Worm (Caenorhabditis elegans) whole organism, L1 larva: ENCODE data around the gene efk-1.

Experiments used
- C04F5.9 ChIP-seq: sonication (generic microtip); optimal IDR thresholded peaks from 2 replicates; lab custom pipeline; 2016; ENCODE audit warnings: missing genetic modification characterization, missing compliant biosample characterization
- C16A3.4 ChIP-seq: fragments of 150-350 bp; optimal IDR thresholded peaks from 2 replicates; lab custom pipeline; 2014; ENCODE audit warnings: missing biosample characterization, missing genetic modification characterization
- C34B4.2 ChIP-seq: sonication (generic microtip); optimal IDR thresholded peaks from 2 replicates; lab custom pipeline; 2017; ENCODE audit warnings: mild to moderate bottlenecking, missing genetic modification characterization, missing compliant biosample characterization
- F16B12.6 ChIP-seq: fragments of 150-350 bp; optimal IDR thresholded peaks from 2 replicates; lab custom pipeline; 2014; ENCODE audit warnings: missing biosample characterization, missing genetic modification characterization
- aha-1 ChIP-seq: fragments of 150-350 bp; optimal IDR thresholded peaks from 2 replicates; lab custom pipeline; 2014; ENCODE audit warnings: missing biosample characterization, missing genetic modification characterization
- blmp-1 ChIP-seq: fragments of 150-350 bp; optimal IDR thresholded peaks from 2 replicates; lab custom pipeline; 2014; ENCODE audit warnings: missing biosample characterization, missing genetic modification characterization
- ceh-82 ChIP-seq, 3 experiments: fragments of 150-350 bp in 1 of 3; sonication (generic microtip) in 2 of 3; optimal IDR thresholded peaks; 2 replicates each; lab custom pipeline; 2014 to 2017; ENCODE audit warnings: missing biosample characterization in 3 of 3, missing genetic modification characterization in 3 of 3
- ces-1 ChIP-seq: fragments of 150-350 bp; optimal IDR thresholded peaks from 2 replicates; lab custom pipeline; 2014; ENCODE audit warnings: missing biosample characterization, missing genetic modification reagents, missing genetic modification characterization
- dpl-1 ChIP-seq, 3 experiments: fragments of 150-350 bp in 2 of 3; sonication (generic microtip) in 1 of 3; optimal IDR thresholded peaks; 2 replicates each; lab custom pipeline; 2014 to 2017; ENCODE audit warnings: missing biosample characterization in 3 of 3, missing genetic modification characterization in 3 of 3, missing genetic modification reagents in 3 of 3
- dsc-1 ChIP-seq: sonication (generic microtip); optimal IDR thresholded peaks from 2 replicates; lab custom pipeline; 2016; ENCODE audit warnings: mild to moderate bottlenecking, missing genetic modification characterization, missing compliant biosample characterization
- efl-1 ChIP-seq, 4 experiments: fragments of 150-350 bp; optimal IDR thresholded peaks in 3 of 4; peaks in 1 of 4; 1 replicate in 1 of 4; 2 replicates in 3 of 4; lab custom pipeline; 2014; ENCODE audit warnings: missing biosample characterization in 2 of 4, missing genetic modification characterization in 2 of 4, missing genetic modification reagents in 2 of 4
- egl-13 ChIP-seq: sonication (generic microtip); optimal IDR thresholded peaks from 2 replicates; lab custom pipeline; 2016; ENCODE audit warnings: missing genotype, missing genetic modification reagents, missing genetic modification characterization, missing compliant biosample characterization
- egl-27 ChIP-seq, 2 experiments: fragments of 150-350 bp in 1 of 2; sonication (generic microtip); optimal IDR thresholded peaks; 3 replicates each; lab custom pipeline; 2017 to 2018; ENCODE audit warnings: missing biosample characterization in 2 of 2, missing genetic modification characterization in 2 of 2, missing genetic modification reagents in 2 of 2
- elt-3 ChIP-seq, 6 experiments: fragments of 150-350 bp in 1 of 6; sonication (generic microtip); optimal IDR thresholded peaks; 2 replicates each; lab custom pipeline; 2017 to 2018; ENCODE audit warnings: missing biosample characterization in 6 of 6, missing genetic modification characterization in 6 of 6, inconsistent platforms in 1 of 6
- ets-5 ChIP-seq: fragments of 200-800 bp; sonication (Bioruptor generic); IDR thresholded peaks from 2 replicates; pipeline ENCODE4 v1.3.6; 2022; ENCODE audit warnings: missing genetic modification characterization, missing compliant biosample characterization
- fos-1 ChIP-seq: fragments of 150-350 bp; optimal IDR thresholded peaks from 2 replicates; lab custom pipeline; 2014; ENCODE audit warnings: missing biosample characterization, missing genetic modification characterization
- grh-1 ChIP-seq: fragments of 200-800 bp; sonication (Bioruptor generic); IDR thresholded peaks from 2 replicates; pipeline ENCODE4 v1.3.6; 2022; ENCODE audit warnings: missing genetic modification reagents, missing genetic modification characterization, missing compliant biosample characterization
- hlh-17 ChIP-seq: fragments of 200-800 bp; sonication (Bioruptor generic); optimal IDR thresholded peaks from 2 replicates; lab custom pipeline; 2018; ENCODE audit warnings: missing genetic modification characterization, mild to moderate bottlenecking, missing compliant biosample characterization, moderate library complexity, borderline replicate concordance
- hlh-4 ChIP-seq: sonication (generic microtip); optimal IDR thresholded peaks from 2 replicates; lab custom pipeline; 2016; ENCODE audit warnings: mild to moderate bottlenecking, missing genetic modification characterization, missing compliant biosample characterization
- hpl-2 ChIP-seq: fragments of 150-350 bp; optimal IDR thresholded peaks from 2 replicates; lab custom pipeline; 2014; ENCODE audit warnings: missing biosample characterization, missing genetic modification reagents, missing genetic modification characterization
- isw-1 ChIP-seq: fragments of 200-800 bp; sonication (Bioruptor generic); IDR thresholded peaks from 2 replicates; pipeline ENCODE4 v1.3.6; 2022; ENCODE audit warnings: missing genetic modification characterization, missing compliant biosample characterization
- jun-1 ChIP-seq: fragments of 150-350 bp; optimal IDR thresholded peaks from 2 replicates; lab custom pipeline; 2014; ENCODE audit warnings: missing biosample characterization, missing genetic modification reagents, missing genetic modification characterization
- lin-13 ChIP-seq: fragments of 150-350 bp; optimal IDR thresholded peaks from 2 replicates; lab custom pipeline; 2014; ENCODE audit warnings: missing biosample characterization, missing genetic modification reagents, missing genetic modification characterization
- lin-14 ChIP-seq: fragments of 200-800 bp; sonication (Bioruptor generic); optimal IDR thresholded peaks from 2 replicates; lab custom pipeline; 2018; ENCODE audit warnings: mild to moderate bottlenecking, missing genetic modification characterization, moderate library complexity, missing compliant biosample characterization
- lin-15B ChIP-seq: fragments of 150-350 bp; sonication (generic microtip); optimal IDR thresholded peaks from 3 replicates; lab custom pipeline; 2014; ENCODE audit warnings: missing biosample characterization, missing genetic modification characterization
- lin-39 ChIP-seq: fragments of 150-350 bp; optimal IDR thresholded peaks from 2 replicates; lab custom pipeline; 2014; ENCODE audit warnings: missing biosample characterization, missing genetic modification reagents, missing genetic modification characterization
- lir-3 ChIP-seq: sonication (generic microtip); optimal IDR thresholded peaks from 2 replicates; lab custom pipeline; 2016; ENCODE audit warnings: mild to moderate bottlenecking, missing genetic modification characterization, moderate library complexity, missing compliant biosample characterization; ENCODE audit not compliant: poor library complexity
- lsy-2 ChIP-seq, 2 experiments: fragments of 150-350 bp; optimal IDR thresholded peaks; 2 replicates each; lab custom pipeline; 2014; ENCODE audit warnings: missing biosample characterization in 2 of 2, missing genetic modification characterization in 2 of 2
- mdl-1 ChIP-seq, 2 experiments: fragments of 150-350 bp; optimal IDR thresholded peaks; 2 replicates each; lab custom pipeline; 2014 to 2017; ENCODE audit warnings: missing biosample characterization in 2 of 2, missing genetic modification characterization in 2 of 2, inconsistent platforms in 1 of 2
- mep-1 ChIP-seq: fragments of 150-350 bp; optimal IDR thresholded peaks from 2 replicates; lab custom pipeline; 2014; ENCODE audit warnings: missing biosample characterization, missing genetic modification characterization
- nhr-12 ChIP-seq: sonication (generic microtip); optimal IDR thresholded peaks from 2 replicates; lab custom pipeline; 2017; ENCODE audit warnings: missing biosample characterization, missing genetic modification characterization
- nhr-19 ChIP-seq: fragments of 200-800 bp; sonication (Bioruptor generic); conservative IDR thresholded peaks from 2 replicates; pipeline ENCODE4 v1.3.6; 2022; ENCODE audit warnings: missing genetic modification characterization, missing compliant biosample characterization
- nhr-237 ChIP-seq: fragments of 150-350 bp; optimal IDR thresholded peaks from 2 replicates; lab custom pipeline; 2014; ENCODE audit warnings: missing biosample characterization, missing genetic modification characterization
- nhr-28 ChIP-seq: fragments of 150-350 bp; optimal IDR thresholded peaks from 2 replicates; lab custom pipeline; 2014; ENCODE audit warnings: missing biosample characterization, missing genetic modification characterization
- nhr-71 ChIP-seq: sonication (generic microtip); optimal IDR thresholded peaks from 2 replicates; lab custom pipeline; 2016; ENCODE audit warnings: mild to moderate bottlenecking, missing genetic modification characterization, moderate library complexity, missing compliant biosample characterization
- nhr-84 ChIP-seq: sonication (generic microtip); optimal IDR thresholded peaks from 2 replicates; lab custom pipeline; 2017; ENCODE audit warnings: missing biosample characterization, missing genetic modification characterization
- nhr-90 ChIP-seq: sonication (generic microtip); optimal IDR thresholded peaks from 2 replicates; lab custom pipeline; 2016; ENCODE audit warnings: mild to moderate bottlenecking, missing genetic modification characterization, missing compliant biosample characterization; ENCODE audit not compliant: poor library complexity
- pqm-1 ChIP-seq: sonication (generic microtip); optimal IDR thresholded peaks from 3 replicates; lab custom pipeline; 2017; ENCODE audit warnings: missing biosample characterization, missing genetic modification characterization
- rnt-1 ChIP-seq: sonication (generic microtip); optimal IDR thresholded peaks from 2 replicates; lab custom pipeline; 2016; ENCODE audit warnings: mild to moderate bottlenecking, missing genetic modification characterization, moderate library complexity, missing compliant biosample characterization
- skn-1 ChIP-seq: fragments of 150-350 bp; optimal IDR thresholded peaks from 2 replicates; lab custom pipeline; 2014; ENCODE audit warnings: missing biosample characterization, missing genetic modification characterization
- snu-23 ChIP-seq: sonication (generic microtip); optimal IDR thresholded peaks from 2 replicates; lab custom pipeline; 2016; ENCODE audit warnings: missing genetic modification characterization, missing compliant biosample characterization
- sox-4 ChIP-seq: sonication (generic microtip); optimal IDR thresholded peaks from 2 replicates; lab custom pipeline; 2016; ENCODE audit warnings: missing genetic modification characterization, missing compliant biosample characterization
- swsn-7 ChIP-seq: sonication (generic microtip); optimal IDR thresholded peaks from 2 replicates; lab custom pipeline; 2016; ENCODE audit warnings: missing genetic modification characterization, missing compliant biosample characterization
- tbx-2 ChIP-seq: sonication (generic microtip); optimal IDR thresholded peaks from 2 replicates; lab custom pipeline; 2016; ENCODE audit warnings: missing genetic modification characterization, missing compliant biosample characterization
- unc-130 ChIP-seq: fragments of 150-350 bp; optimal IDR thresholded peaks from 2 replicates; lab custom pipeline; 2017; ENCODE audit warnings: missing biosample characterization, missing genetic modification characterization, inconsistent platforms
- vab-15 ChIP-seq: sonication (generic microtip); optimal IDR thresholded peaks from 2 replicates; lab custom pipeline; 2017; ENCODE audit warnings: missing genotype, mild to moderate bottlenecking, missing genetic modification characterization, missing compliant biosample characterization
- xbp-1 ChIP-seq: sonication (generic microtip); optimal IDR thresholded peaks from 2 replicates; lab custom pipeline; 2016; ENCODE audit warnings: missing genetic modification characterization, missing compliant biosample characterization
- zip-4 ChIP-seq: fragments of 200-800 bp; sonication (Bioruptor generic); optimal IDR thresholded peaks from 2 replicates; lab custom pipeline; 2018; ENCODE audit warnings: mild to moderate bottlenecking, missing genetic modification characterization, moderate library complexity, missing compliant biosample characterization
- ztf-11 ChIP-seq, 2 experiments: sonication (generic microtip); optimal IDR thresholded peaks; 2 replicates each; lab custom pipeline; 2016 to 2017; ENCODE audit warnings: missing genetic modification characterization in 2 of 2, missing biosample characterization in 1 of 2, missing compliant biosample characterization in 1 of 2

Gene efk-1

ce11 chrIII:6173020-6173597, 4.8 kb upstream of the efk-1 start, which contains the start of the genes abcf-3 and F42A10.5 (continued):
- peak; percentile 62 for TF ChIP-seq grh-1 (GFP tag; lab: Robert Waterston, UW)
- TF ChIP-seq blmp-1 = peak; percentile 59
- TF ChIP-seq fos-1 (tag; lab: Kevin White, UChicago) = peak; percentile 68
- TF ChIP-seq dpl-1 (GFP tag; optimal IDR thresholded peaks at IDR 0.05; lab: Kevin White, UChicago) = peak; percentile 73 to 77 (median 76)
- TF ChIP-seq hpl-2 = peak; percentile 38
- peak; percentile 56 for TF ChIP-seq jun-1
- TF ChIP-seq mep-1 = peak; percentile 88
- TF ChIP-seq lir-3 (tag; lab: Kevin White, UChicago) = no peak
- peak; percentile 61 for TF ChIP-seq isw-1 (GFP tag; lab: Robert Waterston, UW)
- TF ChIP-seq skn-1 (tag; lab: Kevin White, UChicago) = peak; percentile 85
- peak; percentile 76 for TF ChIP-seq unc-130 (tag; lab: Kevin White, UChicago)
- peak; percentile 45 for TF ChIP-seq lin-15B (tag; lab: Kevin White, UChicago)
- no peak for TF ChIP-seq sox-4 (tag; lab: Kevin White, UChicago)
- peak; percentile 72 for TF ChIP-seq lin-14
- no peak for TF ChIP-seq nhr-84
- TF ChIP-seq egl-27 (tag; optimal IDR thresholded peaks at IDR 0.05; lab: Kevin White, UChicago) = no peak
- TF ChIP-seq nhr-19 = peak; percentile 73
- TF ChIP-seq egl-13 (tag; lab: Kevin White, UChicago) = peak; percentile 20
- TF ChIP-seq zip-4 (GFP tag; lab: Kevin White, UChicago) = peak; percentile 21
- TF ChIP-seq swsn-7 (tag; lab: Kevin White, UChicago) = peak; percentile 77
- TF ChIP-seq C04F5.9 = peak; percentile 32

DNA sequence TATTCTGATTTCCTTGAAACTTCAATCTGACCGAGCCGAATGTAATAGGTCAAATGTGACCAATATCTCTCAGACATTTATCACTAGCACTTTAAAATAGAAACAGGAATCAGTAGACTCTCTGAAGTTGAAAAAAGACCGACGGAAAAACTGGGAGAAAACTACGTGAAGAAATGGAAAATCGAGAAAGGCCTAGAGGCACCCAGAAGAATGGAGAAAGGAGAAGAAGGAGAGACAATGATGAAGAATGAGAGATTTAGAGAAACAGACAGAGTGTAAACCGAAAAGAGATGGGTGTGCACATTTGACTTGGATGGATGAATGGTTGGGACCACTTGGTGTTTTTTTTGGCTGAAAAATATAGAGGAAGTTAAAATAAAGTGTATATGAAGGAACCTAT, 1.7 kb upstream of the efk-1 start:
- peak; percentile 85 for TF ChIP-seq blmp-1
- peak; percentile 25 to 30 for TF ChIP-seq efl-1 (optimal IDR thresholded peaks at IDR 0.05; lab: Kevin White, UChicago)
- peak; percentile 8 to 29 for TF ChIP-seq efl-1 (GFP tag; optimal IDR thresholded peaks at IDR 0.05 in 1 of 2; lab: Kevin White, UChicago)
- TF ChIP-seq jun-1 = no peak
- peak in 2 of 3 experiments; percentile 5 to 67 for TF ChIP-seq ceh-82 (tag; optimal IDR thresholded peaks at IDR 0.05; lab: Kevin White, UChicago)
- no peak for TF ChIP-seq nhr-237 (tag; lab: Kevin White, UChicago)
- no peak for TF ChIP-seq nhr-28 (tag; lab: Kevin White, UChicago)
- TF ChIP-seq unc-130 (tag; lab: Kevin White, UChicago) = no peak
- peak; percentile 43 to 56 for TF ChIP-seq lsy-2 (tag; optimal IDR thresholded peaks at IDR 0.05; lab: Kevin White, UChicago)
- TF ChIP-seq xbp-1 (tag; lab: Kevin White, UChicago) = peak; percentile 3
- TF ChIP-seq elt-3 (tag; optimal IDR thresholded peaks at IDR 0.05; lab: Kevin White, UChicago) = no peak
- no peak for TF ChIP-seq C16A3.4 (tag; lab: Kevin White, UChicago)
- TF ChIP-seq nhr-90 (tag; lab: Kevin White, UChicago) = no peak
- no peak for TF ChIP-seq hlh-17 (GFP tag; lab: Kevin White, UChicago)
- no peak for TF ChIP-seq F16B12.6 (tag; lab: Kevin White, UChicago)
- TF ChIP-seq ets-5 (GFP tag; lab: Robert Waterston, UW) = no peak
- TF ChIP-seq pqm-1 = no peak
- TF ChIP-seq egl-27 (tag; optimal IDR thresholded peaks at IDR 0.05; lab: Kevin White, UChicago) = no peak
- TF ChIP-seq hlh-4 (tag; lab: Kevin White, UChicago) = no peak
- TF ChIP-seq nhr-84 = no peak
- no peak for TF ChIP-seq ztf-11 (tag; optimal IDR thresholded peaks at IDR 0.05; lab: Kevin White, UChicago)
- TF ChIP-seq nhr-19 = peak; percentile 36
- no peak for TF ChIP-seq grh-1 (GFP tag; lab: Robert Waterston, UW)
- no peak for TF ChIP-seq vab-15 (tag; lab: Kevin White, UChicago)
- no peak for TF ChIP-seq zip-4 (GFP tag; lab: Kevin White, UChicago)
- TF ChIP-seq snu-23 = peak; percentile 76
- peak; percentile 70 for TF ChIP-seq rnt-1 (tag; lab: Kevin White, UChicago)
- TF ChIP-seq C34B4.2 (tag; lab: Kevin White, UChicago) = no peak
- no peak for TF ChIP-seq lin-13 (GFP tag; lab: Kevin White, UChicago)
- TF ChIP-seq lin-39 = no peak
- TF ChIP-seq aha-1 (tag; lab: Kevin White, UChicago) = no peak
- TF ChIP-seq lin-14 = peak; percentile 84
- no peak for TF ChIP-seq ces-1 (GFP tag; lab: Kevin White, UChicago)
- no peak for TF ChIP-seq tbx-2
- no peak for TF ChIP-seq egl-13 (tag; lab: Kevin White, UChicago)
- no peak for TF ChIP-seq mdl-1 (tag; optimal IDR thresholded peaks at IDR 0.05; lab: Kevin White, UChicago)
- TF ChIP-seq dsc-1 = peak; percentile 10
- no peak for TF ChIP-seq nhr-12
- no peak for TF ChIP-seq lir-3 (tag; lab: Kevin White, UChicago)
- TF ChIP-seq nhr-71 = peak; percentile 72
